Worm (Caenorhabditis elegans) whole organism, L2 larva: Measurements from ENCODE around the gene nas-19.

Experiments
- fos-1 ChIP-seq: fragments of 150-350 bp; optimal IDR thresholded peaks from 2 replicates; lab custom pipeline; 2014; ENCODE audit warnings: missing biosample characterization, missing genetic modification characterization
- unc-62 ChIP-seq: fragments of 150-350 bp; optimal IDR thresholded peaks from 2 replicates; lab custom pipeline; 2014; ENCODE audit warnings: missing biosample characterization, missing genetic modification reagents, missing genetic modification characterization

DNA sequence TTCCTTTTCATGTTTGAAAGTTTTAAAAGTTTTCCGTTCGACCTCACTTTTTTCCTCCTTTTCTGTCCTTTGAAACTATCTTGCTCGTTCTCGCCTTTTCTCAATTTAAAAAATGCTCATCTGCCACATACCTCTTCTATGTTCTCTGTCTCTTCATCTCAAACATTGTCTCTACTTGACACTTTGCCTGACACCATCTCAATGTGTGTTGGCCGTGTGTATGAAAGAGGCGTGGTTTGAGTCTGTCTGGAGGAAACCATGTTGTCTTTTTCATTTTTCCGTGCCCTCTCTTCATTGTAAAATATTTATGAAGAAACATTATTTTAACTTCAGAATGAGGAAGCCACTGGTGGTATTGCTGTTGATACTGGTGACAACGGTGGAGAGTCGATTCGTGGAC is 4.7 kb upstream of the nas-19 start, which contains the start of gene K03B8.6:
- TF ChIP-seq fos-1 (tag; lab: Kevin White, UChicago) (no peak), unc-62 (GFP tag; lab: Kevin White, UChicago) (no peak)
